Fruit fly (Drosophila melanogaster): ENCODE results near the gene Poxm.
A peak's percentile ranks its signal among the peaks of the same experiment; 100 is the strongest.

Poxm gene

DNA sequence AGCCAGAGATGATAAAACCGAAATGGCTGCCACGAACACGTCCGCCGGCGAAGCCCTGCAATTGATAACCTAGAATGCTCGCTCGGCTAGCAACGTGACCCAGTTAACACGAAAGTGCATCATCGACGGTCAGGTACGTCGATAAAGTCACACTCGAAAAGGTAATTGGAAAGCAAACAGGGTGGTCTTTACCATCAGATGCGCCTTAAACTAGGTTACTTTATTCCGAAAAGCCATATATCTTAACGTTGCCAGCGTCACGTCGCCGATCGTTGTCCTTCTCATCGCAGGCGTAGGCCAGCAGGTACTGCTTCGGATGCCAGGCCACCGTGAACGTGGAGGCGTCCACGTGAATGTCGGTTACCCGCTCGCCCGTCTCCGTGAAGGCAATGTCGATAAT lies 26.3 kb downstream of the Poxm start:
- no peak for TF ChIP-seq Pif1A (GFP tag; optimal IDR thresholded peaks at IDR 0.05)
- no peak for TF ChIP-seq CG8301 (tag; optimal IDR thresholded peaks at IDR 0.05)
- TF ChIP-seq D1 (tag; optimal IDR thresholded peaks at IDR 0.05): no peak
- TF ChIP-seq Pif1B (GFP tag; optimal IDR thresholded peaks at IDR 0.05): no peak
- no peak for TF ChIP-seq CG34367 (tag; optimal IDR thresholded peaks at IDR 0.05)
- TF ChIP-seq CG10348 (GFP tag; IDR thresholded peaks at IDR 0.05): no peak
- no peak for TF ChIP-seq gl (tag; optimal IDR thresholded peaks at IDR 0.05)
- no peak for TF ChIP-seq CG9948 (tag; optimal IDR thresholded peaks at IDR 0.05)
- no peak for TF ChIP-seq CG4496 (GFP tag; IDR thresholded peaks at IDR 0.05)
- no peak for TF ChIP-seq Snoo (tag; optimal IDR thresholded peaks at IDR 0.05)
- no peak for TF ChIP-seq CG15710 (tag; optimal IDR thresholded peaks at IDR 0.05)
- TF ChIP-seq CG13204 (GFP tag; optimal IDR thresholded peaks at IDR 0.05): no peak
- TF ChIP-seq CG12605 (GFP tag; IDR thresholded peaks at IDR 0.05): no peak
- TF ChIP-seq CG32121 (GFP tag; IDR thresholded peaks at IDR 0.05): no peak

DNA sequence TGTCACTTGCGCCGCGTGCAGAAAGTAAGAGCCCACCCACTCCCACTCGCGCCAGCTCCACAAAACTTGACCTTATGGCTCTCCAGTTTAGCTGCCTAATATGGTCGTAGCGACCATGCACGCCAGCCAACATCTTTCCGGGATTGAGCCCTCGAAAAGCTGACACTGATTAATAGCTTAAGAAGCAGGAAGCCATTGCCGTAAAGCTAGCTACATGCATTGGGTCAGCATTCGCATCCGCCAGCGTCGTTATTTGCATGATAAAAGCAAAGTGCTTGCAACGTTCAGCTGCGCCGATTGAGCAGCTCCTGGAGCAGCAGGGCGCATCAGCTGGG lies 26.7 kb downstream of the Poxm start:
- no peak for TF ChIP-seq Ets98B (GFP tag; IDR thresholded peaks at IDR 0.05)

DNA sequence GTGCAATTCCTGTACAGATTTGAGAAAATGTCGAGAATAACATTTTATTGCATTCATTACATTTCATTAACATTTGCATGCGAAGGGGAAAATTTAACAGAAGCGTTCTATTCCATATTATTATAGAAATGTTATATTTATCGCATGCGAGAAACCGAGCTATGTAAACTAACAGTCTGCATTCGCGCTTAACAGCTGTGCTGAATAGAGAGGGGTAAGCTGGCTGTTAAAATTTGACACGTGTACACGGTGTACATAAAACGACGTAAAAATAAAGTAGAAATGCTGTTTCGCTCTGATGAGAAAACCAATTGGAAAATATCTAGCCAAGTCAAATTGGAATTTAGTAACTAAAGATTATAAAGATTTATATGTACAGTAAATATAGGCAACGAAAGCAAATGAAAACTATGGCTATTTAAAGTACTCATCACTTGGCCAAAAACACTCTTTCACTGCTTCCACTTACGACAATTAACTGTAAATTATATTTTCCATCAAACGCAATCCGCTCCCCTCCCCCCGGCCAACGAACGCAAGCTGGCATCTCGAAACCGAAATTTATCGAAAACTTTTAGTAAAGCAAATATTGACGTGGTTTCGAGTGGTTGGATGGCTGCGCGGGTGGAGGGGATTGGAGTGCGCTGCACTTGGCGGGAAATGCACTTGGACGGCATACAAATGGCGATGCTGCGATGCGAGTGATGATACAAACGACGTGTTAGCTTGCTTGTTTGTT lies 27.2 kb downstream of the Poxm start:
- no peak for TF ChIP-seq CG13204 (GFP tag; optimal IDR thresholded peaks at IDR 0.05)
- TF ChIP-seq Pif1A (GFP tag; optimal IDR thresholded peaks at IDR 0.05): no peak
- TF ChIP-seq EcR (GFP tag; optimal IDR thresholded peaks at IDR 0.05): no peak
- TF ChIP-seq CG8159 (tag; optimal IDR thresholded peaks at IDR 0.05): no peak
- TF ChIP-seq CG14655 (GFP tag; optimal IDR thresholded peaks at IDR 0.05): no peak
- no peak for TF ChIP-seq CG8301 (tag; optimal IDR thresholded peaks at IDR 0.05)
- no peak for TF ChIP-seq CG34367 (tag; optimal IDR thresholded peaks at IDR 0.05)
- TF ChIP-seq CG12605 (GFP tag; IDR thresholded peaks at IDR 0.05): no peak
- no peak for TF ChIP-seq CG10348 (GFP tag; IDR thresholded peaks at IDR 0.05)
- TF ChIP-seq D1 (tag; optimal IDR thresholded peaks at IDR 0.05): no peak
- no peak for TF ChIP-seq fd96Ca (GFP tag; IDR thresholded peaks at IDR 0.05)
- no peak for TF ChIP-seq CG15710 (tag; optimal IDR thresholded peaks at IDR 0.05)
- TF ChIP-seq rn (GFP tag; IDR thresholded peaks at IDR 0.05): no peak
- no peak for TF ChIP-seq Snoo (tag; optimal IDR thresholded peaks at IDR 0.05)
- no peak for TF ChIP-seq Pif1B (GFP tag; optimal IDR thresholded peaks at IDR 0.05)
- TF ChIP-seq CG4496 (GFP tag; IDR thresholded peaks at IDR 0.05): no peak
- no peak for TF ChIP-seq CG9948 (tag; optimal IDR thresholded peaks at IDR 0.05)
- no peak for TF ChIP-seq Ets98B (GFP tag; IDR thresholded peaks at IDR 0.05)

DNA sequence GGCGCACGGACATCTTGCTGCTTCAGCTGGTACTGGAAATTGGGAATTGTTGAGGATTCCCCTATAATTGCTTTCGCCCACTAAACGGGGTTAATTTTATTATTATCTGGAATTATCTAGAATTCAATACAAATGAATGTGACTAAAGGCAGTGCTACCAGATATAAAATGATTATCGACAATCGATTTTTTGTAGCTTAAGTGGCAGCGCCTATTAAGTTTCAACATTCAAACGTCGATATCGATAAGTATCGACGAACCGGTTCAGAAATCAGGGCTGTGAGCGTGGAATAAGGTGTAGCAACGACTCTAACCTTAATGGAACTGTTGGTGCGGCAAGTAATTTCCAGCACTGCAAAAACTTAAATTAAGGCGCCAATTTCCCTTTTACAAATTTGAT lies 28.5 kb downstream of the Poxm start, which contains the start of gene Sgt1:
Gene Sgt1 (minus strand): TSS at position 165 of the 400 bp plus-strand sequence.
- TF ChIP-seq CG32121 (GFP tag; IDR thresholded peaks at IDR 0.05) (0 out of 2 replicates have a peak, but pooled peaks have one; percentile 11), CG34367 (tag; optimal IDR thresholded peaks at IDR 0.05) (no peak), Pif1B (GFP tag; optimal IDR thresholded peaks at IDR 0.05) (no peak), CG15710 (tag; optimal IDR thresholded peaks at IDR 0.05) (no peak), CG8159 (tag; optimal IDR thresholded peaks at IDR 0.05) (no peak), CG13204 (GFP tag; optimal IDR thresholded peaks at IDR 0.05) (no peak), CG17806 (tag; optimal IDR thresholded peaks at IDR 0.05) (no peak)

DNA sequence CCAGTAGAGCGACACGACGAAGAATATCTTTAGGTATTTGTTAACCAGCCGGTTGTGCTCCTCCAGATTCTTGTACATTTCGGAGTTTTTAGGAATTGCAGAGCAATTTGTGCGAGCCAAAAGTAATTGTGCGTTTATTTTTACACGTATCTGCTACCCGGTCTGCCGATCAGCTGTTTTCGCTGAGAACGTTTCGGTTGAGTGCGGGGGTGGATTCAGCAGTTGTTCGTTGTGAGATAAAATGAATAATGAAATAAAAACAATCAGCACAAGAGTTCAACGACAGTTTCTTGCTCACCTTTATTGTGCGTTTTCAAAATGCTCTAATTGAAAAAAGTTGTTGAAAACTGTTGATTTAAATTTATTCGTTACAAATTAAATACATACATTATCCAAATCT lies 29.7 kb downstream of the Poxm start, which contains the start of gene nac:
Gene nac (minus strand): TSS at position 176 of the 400 bp plus-strand sequence.
- TF ChIP-seq fd96Ca (GFP tag; IDR thresholded peaks at IDR 0.05): no peak
- no peak for TF ChIP-seq rn (GFP tag; IDR thresholded peaks at IDR 0.05)
- TF ChIP-seq CG10348 (GFP tag; IDR thresholded peaks at IDR 0.05): no peak
- TF ChIP-seq CG17806 (tag; optimal IDR thresholded peaks at IDR 0.05): no peak
- no peak for TF ChIP-seq CG9948 (tag; optimal IDR thresholded peaks at IDR 0.05)
- TF ChIP-seq CG14655 (GFP tag; optimal IDR thresholded peaks at IDR 0.05): no peak
- TF ChIP-seq CG34367 (tag; optimal IDR thresholded peaks at IDR 0.05): no peak
- TF ChIP-seq Pif1A (GFP tag; optimal IDR thresholded peaks at IDR 0.05): no peak
- TF ChIP-seq CG4496 (GFP tag; IDR thresholded peaks at IDR 0.05): no peak
- peak; percentile 25 for TF ChIP-seq EcR (GFP tag; optimal IDR thresholded peaks at IDR 0.05)
- TF ChIP-seq Ets98B (GFP tag; IDR thresholded peaks at IDR 0.05): peak; percentile 7; the same call in 1 of the 2 replicates
- peak; percentile 37 for TF ChIP-seq D1 (tag; optimal IDR thresholded peaks at IDR 0.05)
- peak; percentile 32; the same call in 1 of the 2 replicates for TF ChIP-seq CG32121 (GFP tag; IDR thresholded peaks at IDR 0.05)
- TF ChIP-seq CG15710 (tag; optimal IDR thresholded peaks at IDR 0.05): no peak
- TF ChIP-seq CG13204 (GFP tag; optimal IDR thresholded peaks at IDR 0.05): no peak
- no peak for TF ChIP-seq CG12605 (GFP tag; IDR thresholded peaks at IDR 0.05)
- no peak for TF ChIP-seq Pif1B (GFP tag; optimal IDR thresholded peaks at IDR 0.05)
- no peak for TF ChIP-seq CG8159 (tag; optimal IDR thresholded peaks at IDR 0.05)
- no peak for TF ChIP-seq CG8301 (tag; optimal IDR thresholded peaks at IDR 0.05)
- TF ChIP-seq Snoo (tag; optimal IDR thresholded peaks at IDR 0.05): no peak
- TF ChIP-seq gl (tag; optimal IDR thresholded peaks at IDR 0.05): no peak

DNA sequence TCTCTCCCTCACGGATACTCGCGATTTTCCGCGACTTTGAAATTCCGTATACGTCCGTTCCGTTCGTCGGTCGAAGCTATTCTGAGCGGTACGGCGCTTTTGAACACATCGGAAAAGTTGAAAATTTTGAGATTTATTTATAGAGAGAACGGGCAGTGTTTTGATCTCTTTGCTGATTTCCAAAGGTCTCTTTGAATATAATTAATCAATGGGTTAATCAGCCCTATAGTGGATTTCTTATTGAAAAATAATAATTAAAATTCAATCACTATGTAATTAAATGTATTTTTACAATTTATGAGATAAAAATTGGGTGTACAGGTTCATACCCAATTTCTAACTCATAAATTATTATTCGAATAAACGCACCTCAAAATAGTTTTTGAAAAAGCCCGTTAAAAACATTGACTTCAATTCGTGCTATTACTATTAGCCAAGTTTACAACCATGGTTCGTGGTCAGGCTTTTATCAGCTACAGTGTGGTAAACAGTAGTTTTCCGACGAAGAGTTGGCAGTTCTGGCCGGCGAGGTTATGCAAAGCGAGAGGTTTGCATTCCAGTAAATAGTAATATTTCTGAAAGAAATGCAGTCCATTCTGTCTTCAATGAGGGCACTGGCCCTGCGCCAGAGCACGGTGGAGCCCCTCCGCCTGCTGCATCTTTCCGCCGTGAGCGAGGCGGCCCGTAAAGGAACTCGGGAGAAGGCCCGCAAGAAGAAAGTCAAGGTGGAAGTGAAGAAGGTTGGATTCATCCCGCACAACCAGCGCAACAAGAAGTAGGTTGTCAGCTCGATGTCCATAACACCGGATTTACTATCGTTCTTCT lies 32.5 kb downstream of the Poxm start, which contains the start of the genes CG9626 and mRpL1:
Gene CG9626 (minus strand): TSS at position 51 of the 825 bp plus-strand sequence.
Gene mRpL1 (plus strand): TSS at position 513 of the 825 bp plus-strand sequence.
- TF ChIP-seq CG8301 (tag; optimal IDR thresholded peaks at IDR 0.05): no peak
- TF ChIP-seq CG4496 (GFP tag; IDR thresholded peaks at IDR 0.05): peak; percentile 53; the same call in 2 of the 3 replicates
